Worm (Caenorhabditis elegans): ENCODE measurements around the gene such-1.

such-1 gene

ce11 chrIII:11526396-11526795, 2.8 kb upstream of the such-1 start, which contains the start of gene xpb-1 (continued):
- no peak for TF ChIP-seq aha-1 (tag; optimal IDR thresholded peaks at IDR 0.05)
- no peak for TF ChIP-seq sptf-1 (tag; optimal IDR thresholded peaks at IDR 0.05)
- TF ChIP-seq nhr-11 (tag; optimal IDR thresholded peaks at IDR 0.05) = no peak
- no peak for TF ChIP-seq nhr-28 (tag; optimal IDR thresholded peaks at IDR 0.05)
- TF ChIP-seq ceh-8 (GFP tag; optimal IDR thresholded peaks at IDR 0.05) = no peak
- no peak for TF ChIP-seq nhr-84 (tag; optimal IDR thresholded peaks at IDR 0.05)
- peak; percentile 39 for TF ChIP-seq mep-1 (tag; optimal IDR thresholded peaks at IDR 0.05)
- TF ChIP-seq xbp-1 (tag; optimal IDR thresholded peaks at IDR 0.05) = no peak
- no peak for TF ChIP-seq mdl-1 (tag; optimal IDR thresholded peaks at IDR 0.05)
- no peak for TF ChIP-seq sox-4 (tag; optimal IDR thresholded peaks at IDR 0.05)
- TF ChIP-seq ama-1 (optimal IDR thresholded peaks at IDR 0.05) = no peak
- no peak for TF ChIP-seq swsn-7 (tag; optimal IDR thresholded peaks at IDR 0.05)
- TF ChIP-seq ceh-90 (tag; optimal IDR thresholded peaks at IDR 0.05) = no peak
- no peak for TF ChIP-seq lin-13 (GFP tag; optimal IDR thresholded peaks at IDR 0.05)
- TF ChIP-seq tbx-2 (tag; optimal IDR thresholded peaks at IDR 0.05) = peak; percentile 1
- no peak for TF ChIP-seq grh-1 (GFP tag; IDR thresholded peaks at IDR 0.05)
- TF ChIP-seq unc-98 (GFP tag; IDR thresholded peaks at IDR 0.05) = no peak
- no peak for TF ChIP-seq ets-5 (GFP tag; IDR thresholded peaks at IDR 0.05)
- TF ChIP-seq nhr-85 (tag) = no peak
- no peak for TF ChIP-seq nhr-90 (tag; optimal IDR thresholded peaks at IDR 0.05; ENCODE audit: poor library complexity)
- no peak for TF ChIP-seq lin-14 (GFP tag; optimal IDR thresholded peaks at IDR 0.05)
- peak; percentile 33 to 56 for TF ChIP-seq lsy-2 (tag; optimal IDR thresholded peaks at IDR 0.05)
- peak; percentile 6 for TF ChIP-seq irx-1 (tag; optimal IDR thresholded peaks at IDR 0.05)
- TF ChIP-seq snpc-4 (tag; optimal IDR thresholded peaks at IDR 0.05) = no peak
- peak; percentile 83 for TF ChIP-seq F16B12.6 (tag; optimal IDR thresholded peaks at IDR 0.05)
- TF ChIP-seq mef-2 (tag; optimal IDR thresholded peaks at IDR 0.05) = no peak
- peak; percentile 21 to 60 (median 45) for TF ChIP-seq dpl-1 (GFP tag; optimal IDR thresholded peaks at IDR 0.05)
- no peak for TF ChIP-seq pax-3 (tag; optimal IDR thresholded peaks at IDR 0.05)
- TF ChIP-seq snu-23 (GFP tag; optimal IDR thresholded peaks at IDR 0.05) = no peak
- no peak for TF ChIP-seq nhr-77 (tag; optimal IDR thresholded peaks at IDR 0.05)
- no peak for TF ChIP-seq egl-27 (tag; optimal IDR thresholded peaks at IDR 0.05)
- TF ChIP-seq nhr-12 (tag; optimal IDR thresholded peaks at IDR 0.05) = no peak
- no peak for TF ChIP-seq nhr-237 (tag; optimal IDR thresholded peaks at IDR 0.05)
- peak; percentile 8 for TF ChIP-seq dsc-1 (tag; optimal IDR thresholded peaks at IDR 0.05)
- TF ChIP-seq C16A3.4 (tag; optimal IDR thresholded peaks at IDR 0.05) = peak; percentile 8
- no peak for TF ChIP-seq nhr-20 (tag; optimal IDR thresholded peaks at IDR 0.05)
- peak; percentile 32 for TF ChIP-seq blmp-1 (tag; optimal IDR thresholded peaks at IDR 0.05)
- no peak for TF ChIP-seq ces-1 (GFP tag; optimal IDR thresholded peaks at IDR 0.05)
- TF ChIP-seq isw-1 (GFP tag; IDR thresholded peaks at IDR 0.05) = no peak
- TF ChIP-seq nhr-47 (tag; optimal IDR thresholded peaks at IDR 0.05) = no peak
- TF ChIP-seq hlh-17 (GFP tag; optimal IDR thresholded peaks at IDR 0.05; ENCODE audit: borderline replicate concordance) = no peak
- TF ChIP-seq unc-86 (tag; optimal IDR thresholded peaks at IDR 0.05) = no peak
- TF ChIP-seq elt-2 (tag; optimal IDR thresholded peaks at IDR 0.05) = no peak
- TF ChIP-seq Y116A8C.19 (tag; optimal IDR thresholded peaks at IDR 0.05; ENCODE audit: borderline replicate concordance) = no peak

DNA sequence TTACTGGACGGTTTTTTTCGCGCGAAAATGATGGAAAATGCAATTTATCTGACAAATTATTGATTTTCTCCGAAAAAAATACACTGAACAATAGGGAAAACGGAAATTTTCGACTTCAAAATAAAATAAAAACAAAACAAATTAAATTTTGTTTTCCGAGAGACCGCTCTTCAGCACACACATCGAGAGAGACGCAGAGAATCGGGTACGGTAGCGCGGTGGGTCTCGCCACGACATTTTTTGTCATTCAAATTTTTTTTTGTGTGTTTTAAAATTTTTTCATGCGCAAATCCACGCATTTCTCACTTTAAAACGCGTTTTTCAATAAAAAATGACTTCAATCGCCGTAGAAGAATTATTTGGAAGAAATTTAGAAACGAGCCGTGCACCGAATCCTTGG, 514 bp upstream of the such-1 start:
- TF ChIP-seq snpc-4 (tag; optimal IDR thresholded peaks at IDR 0.05) (no peak), lin-15B (tag; optimal IDR thresholded peaks at IDR 0.05) (no peak), fkh-4 (tag; optimal IDR thresholded peaks at IDR 0.05; ENCODE audit: borderline replicate concordance) (no peak), mdl-1 (tag; optimal IDR thresholded peaks at IDR 0.05) (no peak), lsy-2 (tag; optimal IDR thresholded peaks at IDR 0.05) (no peak), efl-1 (optimal IDR thresholded peaks at IDR 0.05) (no peak), efl-1 (GFP tag; optimal IDR thresholded peaks at IDR 0.05 in 1 of 2) (no peak), unc-86 (tag; optimal IDR thresholded peaks at IDR 0.05) (no peak), ztf-4 (tag; optimal IDR thresholded peaks at IDR 0.05) (no peak), egl-13 (tag; optimal IDR thresholded peaks at IDR 0.05) (no peak), ceh-8 (GFP tag; optimal IDR thresholded peaks at IDR 0.05) (no peak), ama-1 (optimal IDR thresholded peaks at IDR 0.05) (no peak), mep-1 (tag; optimal IDR thresholded peaks at IDR 0.05) (no peak), hlh-4 (tag; optimal IDR thresholded peaks at IDR 0.05) (no peak), pax-3 (tag; optimal IDR thresholded peaks at IDR 0.05) (no peak), mab-9 (GFP tag; IDR thresholded peaks at IDR 0.05) (no peak), nhr-19 (GFP tag; conservative IDR thresholded peaks at IDR 0.05) (no peak), vab-15 (tag; optimal IDR thresholded peaks at IDR 0.05) (no peak), elt-3 (tag; optimal IDR thresholded peaks at IDR 0.05) (no peak)

Measured in whole organism, L1 larva.